Worm (Caenorhabditis elegans) whole organism, L4/young adult: Measurements from ENCODE around the gene C08E3.13.

Source experiments
- dao-5 ChIP-seq: sonication (generic microtip); optimal IDR thresholded peaks from 2 replicates; lab custom pipeline; 2016; ENCODE audit warnings: missing genotype, missing genetic modification characterization, moderate library complexity, missing compliant biosample characterization
- him-1 ChIP-seq: sonication (generic microtip); optimal IDR thresholded peaks from 2 replicates; lab custom pipeline; 2016; ENCODE audit warnings: missing genotype, missing genetic modification reagents, missing genetic modification characterization, missing compliant biosample characterization

DNA sequence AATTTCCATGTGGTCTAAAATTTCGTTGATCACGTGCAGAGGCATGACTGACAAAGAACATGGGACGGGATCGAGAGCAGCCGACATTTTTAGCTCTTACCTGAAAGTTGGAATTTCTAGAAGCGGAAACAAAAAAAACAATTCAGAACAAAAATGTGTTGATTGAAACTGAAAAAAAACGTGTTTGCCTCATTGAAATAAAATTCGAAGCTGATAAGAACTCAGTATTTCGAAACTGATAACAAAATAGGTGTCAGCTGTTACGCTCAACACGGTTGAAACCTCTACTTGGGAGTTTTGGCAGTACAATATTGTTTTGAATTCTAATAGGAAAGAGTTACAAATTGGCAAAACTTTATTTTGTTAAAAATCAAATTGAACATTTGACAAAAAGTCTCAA lies 23.2 kb downstream of the C08E3.13 start:
- TF ChIP-seq dao-5 (tag; lab: Kevin White, UChicago) (no peak), him-1 (no peak)
